Worm (Caenorhabditis elegans) whole organism, L4 larva: ENCODE results near the gene Y97E10AR.4.

Source experiments
- Y75B8A.6 ChIP-seq: fragments of 200-800 bp; sonication (Bioruptor generic); IDR thresholded peaks from 2 replicates; pipeline ENCODE4 v1.3.6; 2022; ENCODE audit warnings: missing genetic modification reagents, missing genetic modification characterization, missing compliant biosample characterization
- aly-2 ChIP-seq: sonication (generic microtip); optimal IDR thresholded peaks from 2 replicates; lab custom pipeline; 2018; ENCODE audit warnings: missing biosample characterization, missing genetic modification characterization
- dmd-8 ChIP-seq: fragments of 200-800 bp; sonication (Bioruptor generic); IDR thresholded peaks from 2 replicates; pipeline ENCODE4 v1.3.6; 2022; ENCODE audit warnings: missing genetic modification characterization, missing compliant biosample characterization
- fos-1 ChIP-seq: fragments of 150-350 bp; optimal IDR thresholded peaks from 2 replicates; lab custom pipeline; 2014; ENCODE audit warnings: missing biosample characterization, missing genetic modification characterization
- hlh-30 ChIP-seq: sonication (generic microtip); optimal IDR thresholded peaks from 2 replicates; lab custom pipeline; 2017; ENCODE audit warnings: antibody characterized with exemption, mild to moderate bottlenecking, missing genetic modification characterization, missing compliant biosample characterization; ENCODE audit not compliant: insufficient read depth
- nhr-237 ChIP-seq: sonication (generic microtip); optimal IDR thresholded peaks from 2 replicates; lab custom pipeline; 2017; ENCODE audit warnings: missing biosample characterization, missing genetic modification characterization

DNA sequence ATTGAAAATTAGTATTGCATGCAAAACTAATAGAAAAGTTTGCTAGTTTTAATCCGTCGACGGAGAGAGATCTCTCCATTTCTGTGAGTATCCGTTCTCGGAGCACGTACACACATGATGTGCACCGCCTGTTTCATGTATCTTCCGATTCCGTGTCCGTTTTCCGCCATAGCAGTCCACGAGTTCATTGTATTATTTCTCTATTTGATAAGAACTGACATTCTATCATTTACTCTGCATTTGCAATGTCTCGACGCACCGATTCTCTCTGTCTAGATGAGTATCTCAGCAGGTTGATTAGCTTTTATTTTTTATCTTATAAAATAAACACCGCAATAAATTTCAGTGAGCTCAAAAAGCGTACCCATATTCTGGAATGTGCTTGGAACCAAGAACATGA, 8.9 kb upstream of the Y97E10AR.4 start:
- TF ChIP-seq aly-2 (no peak), dmd-8 (no peak), fos-1 (tag; lab: Kevin White, UChicago) (no peak), nhr-237 (tag; lab: Kevin White, UChicago) (no peak), Y75B8A.6 (GFP tag; lab: Robert Waterston, UW) (no peak), hlh-30 (tag; lab: Kevin White, UChicago) (no peak)
